Fruit fly (Drosophila melanogaster) whole organism, pupa: Measurements from ENCODE around the gene CG15210.

ENCODE experiments used
- CG10348 ChIP-seq: fragments of 200-800 bp; sonication (Bioruptor generic); IDR thresholded peaks from 2 replicates; pipeline ENCODE4 v1.3.6; 2022; ENCODE audit warnings: missing biosample characterization, missing genetic modification characterization
- CG12605 ChIP-seq: fragments of 200-800 bp; sonication (Bioruptor generic); IDR thresholded peaks from 2 replicates; pipeline ENCODE4 v1.3.6; 2022; ENCODE audit warnings: missing biosample characterization, missing genetic modification characterization
- CG13204 ChIP-seq: fragments of 200-800 bp; sonication (Bioruptor generic); optimal IDR thresholded peaks from 2 replicates; lab custom pipeline; 2018; ENCODE audit warnings: missing biosample characterization, mild to moderate bottlenecking, missing genetic modification characterization, moderate library complexity
- CG14655 ChIP-seq: fragments of 200-800 bp; sonication (Bioruptor generic); optimal IDR thresholded peaks from 3 replicates; lab custom pipeline; 2017; ENCODE audit warnings: mild to moderate bottlenecking, missing biosample characterization, missing genetic modification reagents, missing genetic modification characterization
- CG15710 ChIP-seq: fragments of 200-800 bp; sonication (Bioruptor generic); optimal IDR thresholded peaks from 2 replicates; lab custom pipeline; 2018; ENCODE audit warnings: missing biosample characterization, mild to moderate bottlenecking, missing genetic modification characterization, moderate library complexity
- CG17806 ChIP-seq: fragments of 200-800 bp; sonication (Bioruptor generic); optimal IDR thresholded peaks from 2 replicates; lab custom pipeline; 2018; ENCODE audit warnings: missing biosample characterization, mild to moderate bottlenecking, missing genetic modification characterization, moderate library complexity
- CG32121 ChIP-seq: fragments of 200-800 bp; sonication (Bioruptor generic); IDR thresholded peaks from 2 replicates; pipeline ENCODE4 v1.3.6; 2022; ENCODE audit warnings: missing biosample characterization, missing genetic modification characterization
- CG34367 ChIP-seq: fragments of 200-800 bp; sonication (Bioruptor generic); optimal IDR thresholded peaks from 2 replicates; lab custom pipeline; 2018; ENCODE audit warnings: missing biosample characterization, mild to moderate bottlenecking, missing genetic modification characterization
- CG4496 ChIP-seq: fragments of 200-800 bp; sonication (Bioruptor generic); IDR thresholded peaks from 3 replicates; pipeline ENCODE4 v1.3.6; 2022; ENCODE audit warnings: missing biosample characterization, missing genetic modification characterization
- CG8159 ChIP-seq: fragments of 200-800 bp; sonication (Bioruptor generic); optimal IDR thresholded peaks from 3 replicates; lab custom pipeline; 2018; ENCODE audit warnings: missing biosample characterization, mild to moderate bottlenecking, missing genetic modification characterization, moderate library complexity
- CG8301 ChIP-seq: fragments of 200-800 bp; sonication (Bioruptor generic); optimal IDR thresholded peaks from 2 replicates; lab custom pipeline; 2018; ENCODE audit warnings: missing biosample characterization, mild to moderate bottlenecking, missing genetic modification characterization
- CG9948 ChIP-seq: fragments of 200-800 bp; sonication (Bioruptor generic); optimal IDR thresholded peaks from 2 replicates; lab custom pipeline; 2018; ENCODE audit warnings: missing biosample characterization, mild to moderate bottlenecking, missing genetic modification characterization, moderate library complexity
- D1 ChIP-seq: fragments of 200-800 bp; sonication (Bioruptor generic); optimal IDR thresholded peaks from 2 replicates; lab custom pipeline; 2018; ENCODE audit warnings: missing biosample characterization, mild to moderate bottlenecking, missing genetic modification characterization, moderate library complexity
- EcR ChIP-seq: fragments of 200-800 bp; sonication (Bioruptor generic); optimal IDR thresholded peaks from 3 replicates; lab custom pipeline; 2019; ENCODE audit warnings: missing biosample characterization, missing genetic modification characterization, mild to moderate bottlenecking, moderate library complexity, missing genetic modification reagents
- Ets98B ChIP-seq: fragments of 200-800 bp; sonication (Bioruptor generic); IDR thresholded peaks from 2 replicates; pipeline ENCODE4 v1.3.6; 2022; ENCODE audit warnings: missing biosample characterization, missing genetic modification characterization
- Pif1A ChIP-seq: fragments of 200-800 bp; sonication (Bioruptor generic); optimal IDR thresholded peaks from 3 replicates; lab custom pipeline; 2016; ENCODE audit warnings: missing biosample characterization, missing genetic modification characterization
- Pif1B ChIP-seq: fragments of 200-800 bp; sonication (Bioruptor generic); optimal IDR thresholded peaks from 3 replicates; lab custom pipeline; 2016; ENCODE audit warnings: missing biosample characterization, missing genetic modification characterization
- Snoo ChIP-seq: fragments of 200-800 bp; sonication (Bioruptor generic); optimal IDR thresholded peaks from 3 replicates; lab custom pipeline; 2017; ENCODE audit warnings: missing biosample characterization, mild to moderate bottlenecking, missing genetic modification characterization, inconsistent platforms
- fd96Ca ChIP-seq: fragments of 200-800 bp; sonication (Bioruptor generic); IDR thresholded peaks from 3 replicates; pipeline ENCODE4 v1.3.6; 2022; ENCODE audit warnings: missing biosample characterization, missing genetic modification characterization
- gl ChIP-seq: fragments of 200-800 bp; sonication (Bioruptor generic); optimal IDR thresholded peaks from 2 replicates; lab custom pipeline; 2018; ENCODE audit warnings: missing biosample characterization, mild to moderate bottlenecking, missing genetic modification characterization
- rn ChIP-seq: fragments of 200-800 bp; sonication (Bioruptor generic); IDR thresholded peaks from 2 replicates; pipeline ENCODE4 v1.3.6; 2022; ENCODE audit warnings: missing biosample characterization, missing genetic modification characterization

CG15210 gene

dm6 chrX:10822678-10823440, 16.2 kb upstream of the CG15210 start:
- no peak for TF ChIP-seq Pif1B (GFP tag; lab: Kevin White, UChicago)
- no peak for TF ChIP-seq CG14655 (GFP tag; lab: Kevin White, UChicago)
- TF ChIP-seq CG17806 (tag; lab: Kevin White, UChicago) = no peak
- TF ChIP-seq CG12605 (GFP tag; lab: Robert Waterston, UW) = no peak
- no peak for TF ChIP-seq D1 (tag; lab: Kevin White, UChicago)
- no peak for TF ChIP-seq CG4496 (GFP tag; lab: Robert Waterston, UW)
- TF ChIP-seq CG15710 (tag; lab: Kevin White, UChicago) = no peak
- no peak for TF ChIP-seq Pif1A
- TF ChIP-seq fd96Ca = no peak
- no peak for TF ChIP-seq EcR (GFP tag; lab: Kevin White, UChicago)
- TF ChIP-seq CG13204 (GFP tag; lab: Kevin White, UChicago) = no peak
- TF ChIP-seq CG9948 = no peak
- no peak for TF ChIP-seq CG8159 (tag; lab: Kevin White, UChicago)
- no peak for TF ChIP-seq Snoo (tag; lab: Kevin White, UChicago)
- TF ChIP-seq CG10348 (GFP tag; lab: Robert Waterston, UW) = no peak
- no peak for TF ChIP-seq rn (GFP tag; lab: Robert Waterston, UW)

dm6 chrX:10823441-10823818, 15.6 kb upstream of the CG15210 start:
- no peak for TF ChIP-seq CG8301
- TF ChIP-seq CG13204 (GFP tag; lab: Kevin White, UChicago) = no peak
- no peak for TF ChIP-seq Ets98B (GFP tag; lab: Robert Waterston, UW)
- TF ChIP-seq CG9948 = no peak
- no peak for TF ChIP-seq CG14655 (GFP tag; lab: Kevin White, UChicago)
- TF ChIP-seq CG10348 (GFP tag; lab: Robert Waterston, UW) = no peak
- no peak for TF ChIP-seq Pif1A
- TF ChIP-seq CG8159 (tag; lab: Kevin White, UChicago) = no peak
- TF ChIP-seq CG4496 (GFP tag; lab: Robert Waterston, UW) = no peak
- no peak for TF ChIP-seq CG15710 (tag; lab: Kevin White, UChicago)
- no peak for TF ChIP-seq CG12605 (GFP tag; lab: Robert Waterston, UW)
- no peak for TF ChIP-seq Pif1B (GFP tag; lab: Kevin White, UChicago)
- TF ChIP-seq fd96Ca = no peak
- no peak for TF ChIP-seq D1 (tag; lab: Kevin White, UChicago)
- no peak for TF ChIP-seq gl
- no peak for TF ChIP-seq Snoo (tag; lab: Kevin White, UChicago)

- TF ChIP-seq EcR (GFP tag; lab: Kevin White, UChicago) = no peak
- TF ChIP-seq CG32121 (GFP tag; lab: Robert Waterston, UW) = no peak
- TF ChIP-seq rn (GFP tag; lab: Robert Waterston, UW) = no peak
- TF ChIP-seq CG17806 (tag; lab: Kevin White, UChicago) = no peak
- TF ChIP-seq Pif1A = no peak
- no peak for TF ChIP-seq Ets98B (GFP tag; lab: Robert Waterston, UW)
- TF ChIP-seq CG10348 (GFP tag; lab: Robert Waterston, UW) = no peak
- TF ChIP-seq Snoo (tag; lab: Kevin White, UChicago) = no peak
- TF ChIP-seq Pif1B (GFP tag; lab: Kevin White, UChicago) = no peak
- no peak for TF ChIP-seq CG15710 (tag; lab: Kevin White, UChicago)
- no peak for TF ChIP-seq CG34367 (tag; lab: Kevin White, UChicago)
- TF ChIP-seq CG14655 (GFP tag; lab: Kevin White, UChicago) = no peak
- TF ChIP-seq fd96Ca = no peak
- no peak for TF ChIP-seq CG9948
These were observed 14.8 kb upstream of the CG15210 start, which contains the start of gene Imp for dm6 chrX:10824227-10824702. Gene Imp (minus strand): TSS chrX:10824277.

- no peak for TF ChIP-seq rn (GFP tag; lab: Robert Waterston, UW)
- TF ChIP-seq CG9948 = no peak
- TF ChIP-seq CG34367 (tag; lab: Kevin White, UChicago) = no peak
- TF ChIP-seq CG12605 (GFP tag; lab: Robert Waterston, UW) = no peak
- no peak for TF ChIP-seq CG32121 (GFP tag; lab: Robert Waterston, UW)
- no peak for TF ChIP-seq CG17806 (tag; lab: Kevin White, UChicago)
- no peak for TF ChIP-seq Snoo (tag; lab: Kevin White, UChicago)
- TF ChIP-seq fd96Ca = no peak
- TF ChIP-seq CG14655 (GFP tag; lab: Kevin White, UChicago) = no peak
- no peak for TF ChIP-seq CG8301
- no peak for TF ChIP-seq CG13204 (GFP tag; lab: Kevin White, UChicago)
- no peak for TF ChIP-seq CG4496 (GFP tag; lab: Robert Waterston, UW)
These were observed 13.5 kb upstream of the CG15210 start for dm6 chrX:10825349-10826129.

- TF ChIP-seq Ets98B (GFP tag; lab: Robert Waterston, UW) (no peak), Pif1A (no peak), gl (no peak), CG4496 (GFP tag; lab: Robert Waterston, UW) (no peak), EcR (GFP tag; lab: Kevin White, UChicago) (no peak), CG14655 (GFP tag; lab: Kevin White, UChicago) (no peak), CG15710 (tag; lab: Kevin White, UChicago) (peak; percentile 16), CG10348 (GFP tag; lab: Robert Waterston, UW) (no peak), Snoo (tag; lab: Kevin White, UChicago) (no peak), CG9948 (peak; percentile 30), CG13204 (GFP tag; lab: Kevin White, UChicago) (no peak), CG17806 (tag; lab: Kevin White, UChicago) (peak; percentile 15), rn (GFP tag; lab: Robert Waterston, UW) (no peak), CG12605 (GFP tag; lab: Robert Waterston, UW) (no peak), D1 (tag; lab: Kevin White, UChicago) (no peak), CG8301 (no peak), CG8159 (tag; lab: Kevin White, UChicago) (peak; percentile 60), fd96Ca (no peak), CG34367 (tag; lab: Kevin White, UChicago) (peak; percentile 2), Pif1B (GFP tag; lab: Kevin White, UChicago) (no peak), CG32121 (GFP tag; lab: Robert Waterston, UW) (no peak)
- TF ChIP-seq, all 21 proteins: peak for 5
These were observed 11.7 kb upstream of the CG15210 start for dm6 chrX:10827301-10827700.
